Fruit fly (Drosophila melanogaster) whole organism, prepupa: ENCODE measurements around the gene wkd.

Experiments used
- CG11294 ChIP-seq: fragments of 200-800 bp; sonication (Bioruptor generic); IDR thresholded peaks from 2 replicates; pipeline ENCODE4 v1.3.6; 2022; ENCODE audit warnings: missing biosample characterization, missing genetic modification characterization
- CG11762 ChIP-seq: fragments of 200-800 bp; sonication (Bioruptor generic); optimal IDR thresholded peaks from 3 replicates; lab custom pipeline; 2016; ENCODE audit warnings: missing biosample characterization, missing genetic modification characterization; ENCODE audit not compliant: insufficient read depth
- CG11902 ChIP-seq: fragments of 200-800 bp; sonication (Bioruptor generic); optimal IDR thresholded peaks from 3 replicates; lab custom pipeline; 2016; ENCODE audit warnings: missing biosample characterization, missing genetic modification characterization
- CG1621 ChIP-seq: fragments of 200-800 bp; sonication (Bioruptor generic); optimal IDR thresholded peaks from 3 replicates; lab custom pipeline; 2018; ENCODE audit warnings: missing biosample characterization, mild to moderate bottlenecking, missing genetic modification characterization
- CG31627 ChIP-seq: fragments of 200-800 bp; sonication (Bioruptor generic); optimal IDR thresholded peaks from 3 replicates; lab custom pipeline; 2016; ENCODE audit warnings: missing biosample characterization, missing genetic modification characterization
- CG32006 ChIP-seq: fragments of 200-800 bp; sonication (Bioruptor generic); optimal IDR thresholded peaks from 3 replicates; lab custom pipeline; 2017; ENCODE audit warnings: missing biosample characterization, mild to moderate bottlenecking, missing genetic modification characterization
- CG34406 ChIP-seq: fragments of 200-800 bp; sonication (Bioruptor generic); optimal IDR thresholded peaks from 3 replicates; lab custom pipeline; 2016; ENCODE audit warnings: missing biosample characterization, missing genetic modification characterization
- CG3919 ChIP-seq: fragments of 200-800 bp; sonication (Bioruptor generic); optimal IDR thresholded peaks from 3 replicates; lab custom pipeline; 2016; ENCODE audit warnings: missing biosample characterization, missing genetic modification characterization
- CG4318 ChIP-seq: fragments of 200-800 bp; sonication (Bioruptor generic); optimal IDR thresholded peaks from 3 replicates; lab custom pipeline; 2017; ENCODE audit warnings: missing biosample characterization, mild to moderate bottlenecking, missing genetic modification characterization
- CG6163 ChIP-seq: fragments of 200-800 bp; sonication (Bioruptor generic); IDR thresholded peaks from 3 replicates; pipeline ENCODE4 v1.3.6; 2022; ENCODE audit warnings: missing biosample characterization, missing genetic modification characterization
- CG6276 ChIP-seq: fragments of 200-800 bp; sonication (Bioruptor generic); optimal IDR thresholded peaks from 2 replicates; lab custom pipeline; 2017; ENCODE audit warnings: missing biosample characterization, mild to moderate bottlenecking, missing genetic modification characterization
- CG6792 ChIP-seq: fragments of 200-800 bp; sonication (Bioruptor generic); optimal IDR thresholded peaks from 3 replicates; lab custom pipeline; 2016; ENCODE audit warnings: missing biosample characterization, missing genetic modification characterization
- CG6808 ChIP-seq: fragments of 200-800 bp; sonication (Bioruptor generic); optimal IDR thresholded peaks from 3 replicates; lab custom pipeline; 2017; ENCODE audit warnings: missing biosample characterization, missing genetic modification characterization, mild to moderate bottlenecking, moderate library complexity, missing genetic modification reagents
- CG6854 ChIP-seq: fragments of 200-800 bp; sonication (Bioruptor generic); optimal IDR thresholded peaks from 2 replicates; lab custom pipeline; 2017; ENCODE audit warnings: missing biosample characterization, mild to moderate bottlenecking, missing genetic modification characterization
- CG7368 ChIP-seq: fragments of 200-800 bp; sonication (Bioruptor generic); optimal IDR thresholded peaks from 3 replicates; lab custom pipeline; 2016; ENCODE audit warnings: missing biosample characterization, missing genetic modification characterization
- CG8119 ChIP-seq: fragments of 200-800 bp; sonication (Bioruptor generic); IDR thresholded peaks from 3 replicates; pipeline ENCODE4 v1.3.6; 2022; ENCODE audit warnings: missing biosample characterization, missing genetic modification characterization
- CG8319 ChIP-seq: fragments of 200-800 bp; sonication (Bioruptor generic); optimal IDR thresholded peaks from 3 replicates; lab custom pipeline; 2016; ENCODE audit warnings: missing biosample characterization, missing genetic modification characterization
- CG8632 ChIP-seq: fragments of 200-800 bp; sonication (Bioruptor generic); optimal IDR thresholded peaks from 3 replicates; lab custom pipeline; 2016; ENCODE audit warnings: missing biosample characterization, missing genetic modification characterization
- Eip75B ChIP-seq: fragments of 200-800 bp; sonication (Bioruptor generic); optimal IDR thresholded peaks from 3 replicates; lab custom pipeline; 2016; ENCODE audit warnings: missing biosample characterization, missing genetic modification characterization
- Eip78C ChIP-seq: fragments of 200-800 bp; sonication (Bioruptor generic); peaks from one replicate; lab custom pipeline; 2016; ENCODE audit warnings: missing biosample characterization, missing genetic modification characterization
- Eip93F ChIP-seq: fragments of 200-800 bp; sonication (Bioruptor generic); optimal IDR thresholded peaks from 2 replicates; lab custom pipeline; 2016; ENCODE audit warnings: missing biosample characterization, mild to moderate bottlenecking, missing genetic modification characterization
- Ets21C ChIP-seq: fragments of 200-800 bp; sonication (Bioruptor generic); optimal IDR thresholded peaks from 3 replicates; lab custom pipeline; 2016; ENCODE audit warnings: missing biosample characterization, missing genetic modification characterization
- Ets96B ChIP-seq: fragments of 200-800 bp; optimal IDR thresholded peaks from 2 replicates; lab custom pipeline; 2019; ENCODE audit warnings: missing biosample characterization, mild to moderate bottlenecking, missing genetic modification characterization, moderate library complexity
- Gug ChIP-seq: fragments of 200-800 bp; sonication (Bioruptor generic); IDR thresholded peaks from 2 replicates; pipeline ENCODE4 v1.3.6; 2022; ENCODE audit warnings: missing biosample characterization, missing genetic modification characterization
- Hr38 ChIP-seq: sonication (Bioruptor generic); optimal IDR thresholded peaks from 2 replicates; lab custom pipeline; 2016; ENCODE audit warnings: missing biosample characterization, missing genetic modification characterization
- Hr39 ChIP-seq: fragments of 200-800 bp; sonication (Bioruptor generic); optimal IDR thresholded peaks from 2 replicates; lab custom pipeline; 2016; ENCODE audit warnings: missing biosample characterization, missing genetic modification characterization
- Hr4 ChIP-seq: fragments of 200-800 bp; sonication (Bioruptor generic); optimal IDR thresholded peaks from 3 replicates; lab custom pipeline; 2016; ENCODE audit warnings: missing biosample characterization, missing genetic modification characterization
- Lpt ChIP-seq: fragments of 200-800 bp; sonication (Bioruptor generic); optimal IDR thresholded peaks from 3 replicates; lab custom pipeline; 2016; ENCODE audit warnings: missing biosample characterization, missing genetic modification characterization
- OdsH ChIP-seq: fragments of 200-800 bp; sonication (Bioruptor generic); optimal IDR thresholded peaks from 3 replicates; lab custom pipeline; 2016; ENCODE audit warnings: missing biosample characterization, missing genetic modification characterization
- Smox ChIP-seq: fragments of 200-800 bp; sonication (Bioruptor generic); optimal IDR thresholded peaks from 3 replicates; lab custom pipeline; 2016; ENCODE audit warnings: missing biosample characterization, missing genetic modification characterization
- Sox102F ChIP-seq: fragments of 200-800 bp; sonication (Bioruptor generic); optimal IDR thresholded peaks from 2 replicates; lab custom pipeline; 2016; ENCODE audit warnings: missing biosample characterization, mild to moderate bottlenecking, missing genetic modification characterization
- Sox14 ChIP-seq: fragments of 200-800 bp; sonication (Bioruptor generic); optimal IDR thresholded peaks from 3 replicates; lab custom pipeline; 2016; ENCODE audit warnings: missing biosample characterization, missing genetic modification characterization
- Sox15 ChIP-seq: fragments of 200-800 bp; sonication (Bioruptor generic); optimal IDR thresholded peaks from 3 replicates; lab custom pipeline; 2016; ENCODE audit warnings: missing biosample characterization, missing genetic modification characterization
- acj6 ChIP-seq: fragments of 200-800 bp; sonication (Bioruptor generic); optimal IDR thresholded peaks from 3 replicates; lab custom pipeline; 2016; ENCODE audit warnings: missing biosample characterization, missing genetic modification characterization
- dac ChIP-seq: fragments of 200-800 bp; sonication (Bioruptor generic); optimal IDR thresholded peaks from 2 replicates; lab custom pipeline; 2017; ENCODE audit warnings: missing biosample characterization, mild to moderate bottlenecking, missing genetic modification characterization
- dsx ChIP-seq: fragments of 200-800 bp; optimal IDR thresholded peaks from 3 replicates; lab custom pipeline; 2019; ENCODE audit warnings: missing biosample characterization, mild to moderate bottlenecking, missing genetic modification characterization, moderate library complexity; ENCODE audit not compliant: poor library complexity, severe bottlenecking
- eg ChIP-seq: fragments of 200-800 bp; sonication (Bioruptor generic); IDR thresholded peaks from 3 replicates; pipeline ENCODE4 v1.3.6; 2022; ENCODE audit warnings: missing biosample characterization, missing genetic modification characterization
- esn ChIP-seq: fragments of 200-800 bp; sonication (Bioruptor generic); optimal IDR thresholded peaks from 2 replicates; lab custom pipeline; 2016; ENCODE audit warnings: missing biosample characterization, mild to moderate bottlenecking, missing genetic modification characterization, moderate library complexity
- fd59A ChIP-seq: fragments of 200-800 bp; sonication (Bioruptor generic); optimal IDR thresholded peaks from 2 replicates; lab custom pipeline; 2017; ENCODE audit warnings: missing biosample characterization, mild to moderate bottlenecking, missing genetic modification characterization, missing genetic modification reagents
- fd85E ChIP-seq: fragments of 200-800 bp; sonication (Bioruptor generic); optimal IDR thresholded peaks from 3 replicates; lab custom pipeline; 2016; ENCODE audit warnings: missing biosample characterization, missing genetic modification characterization
- pdm3 ChIP-seq: fragments of 200-800 bp; sonication (Bioruptor generic); optimal IDR thresholded peaks from 3 replicates; lab custom pipeline; 2016; ENCODE audit warnings: missing biosample characterization, missing genetic modification characterization
- salr ChIP-seq, 2 experiments: fragments of 200-800 bp; sonication (Bioruptor generic); optimal IDR thresholded peaks; 3 replicates each; lab custom pipeline; 2016 to 2018; ENCODE audit warnings: missing biosample characterization in 2 of 2, missing genetic modification characterization in 2 of 2, mild to moderate bottlenecking in 1 of 2
- spab ChIP-seq: fragments of 200-800 bp; sonication (Bioruptor generic); optimal IDR thresholded peaks from 2 replicates; lab custom pipeline; 2017; ENCODE audit warnings: missing biosample characterization, mild to moderate bottlenecking, missing genetic modification characterization, missing genetic modification reagents
- ss ChIP-seq, 2 experiments: fragments of 200-800 bp; sonication (Bioruptor generic); optimal IDR thresholded peaks; 2 replicates in 1 of 2; 3 replicates in 1 of 2; lab custom pipeline; 2017 to 2018; ENCODE audit warnings: mild to moderate bottlenecking in 2 of 2, missing biosample characterization in 2 of 2, missing genetic modification characterization in 2 of 2, moderate library complexity in 1 of 2
- svp ChIP-seq: fragments of 200-800 bp; sonication (Bioruptor generic); peaks from one replicate; lab custom pipeline; 2016; ENCODE audit warnings: missing biosample characterization, missing genetic modification characterization
- topi ChIP-seq: fragments of 200-800 bp; sonication (Bioruptor generic); optimal IDR thresholded peaks from 3 replicates; lab custom pipeline; 2016; ENCODE audit warnings: missing biosample characterization, missing genetic modification characterization
- vri ChIP-seq: fragments of 200-800 bp; sonication (Bioruptor generic); optimal IDR thresholded peaks from 3 replicates; lab custom pipeline; 2016; ENCODE audit warnings: missing biosample characterization, mild to moderate bottlenecking, missing genetic modification characterization

Gene wkd

DNA sequence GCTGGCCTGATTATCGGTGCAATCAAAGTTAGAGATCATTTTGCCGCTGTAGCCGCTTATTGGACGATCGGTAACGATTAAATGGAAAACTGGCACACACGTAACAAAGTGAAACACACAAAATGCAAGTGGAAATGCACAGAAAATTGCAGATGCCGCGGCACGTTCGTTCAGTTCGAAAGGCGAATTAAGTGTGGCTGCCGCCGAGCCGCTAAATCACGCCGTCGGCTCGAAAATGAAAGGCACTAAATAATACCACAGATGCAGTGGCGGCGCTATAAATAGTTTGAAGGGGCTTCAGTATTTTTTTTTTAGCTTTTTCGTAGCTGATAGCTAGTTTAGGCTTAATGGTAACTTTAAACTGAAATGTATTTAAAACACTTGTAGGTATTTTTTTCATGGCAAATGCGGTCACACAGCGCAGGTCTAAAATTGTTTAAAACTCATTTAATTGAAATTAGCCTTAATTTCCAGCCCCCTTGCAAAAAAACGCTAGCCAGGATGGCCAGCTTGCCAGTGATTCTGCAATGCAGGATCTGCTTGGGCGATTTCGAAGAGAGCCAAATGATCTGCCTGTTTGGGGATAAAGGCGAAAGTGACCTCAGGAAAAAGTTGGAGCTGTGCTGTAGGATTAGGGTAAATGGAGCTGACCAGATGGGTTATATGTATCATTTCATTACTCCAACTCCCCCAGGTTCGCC is 38.5 kb downstream of the wkd start, which contains the start of the genes Jupiter and CG14710 (continued):
- TF ChIP-seq CG6163 (GFP tag; lab: Robert Waterston, UW): no peak
- TF ChIP-seq fd59A (GFP tag; lab: Kevin White, UChicago): no peak
- peak; percentile 49 for TF ChIP-seq Sox15 (GFP tag; lab: Kevin White, UChicago)
- TF ChIP-seq dsx: peak; percentile 51
- TF ChIP-seq Hr39: peak; percentile 65
- no peak for TF ChIP-seq CG6808 (GFP tag; lab: Kevin White, UChicago)
- peak; percentile 54 for TF ChIP-seq CG6854 (GFP tag; lab: Kevin White, UChicago)
- TF ChIP-seq esn (GFP tag; lab: Kevin White, UChicago): peak; percentile 56
- TF ChIP-seq Smox (GFP tag; lab: Kevin White, UChicago): no peak
- TF ChIP-seq Hr38 (GFP tag; lab: Kevin White, UChicago): no peak
- TF ChIP-seq CG8632 (GFP tag; lab: Kevin White, UChicago): no peak
- TF ChIP-seq CG34406 (GFP tag; lab: Kevin White, UChicago): no peak
- peak; percentile 68 for TF ChIP-seq Eip78C
- TF ChIP-seq CG31627 (GFP tag; lab: Kevin White, UChicago): peak; percentile 78
- peak; percentile 64 for TF ChIP-seq Ets21C (GFP tag; lab: Kevin White, UChicago)
- TF ChIP-seq Sox14: peak; percentile 67
- no peak for TF ChIP-seq CG6276
- TF ChIP-seq CG4318 (GFP tag; lab: Kevin White, UChicago): no peak
- no peak for TF ChIP-seq Sox102F (GFP tag; lab: Kevin White, UChicago)
- TF ChIP-seq CG11762: peak; percentile 27
- no peak for TF ChIP-seq Eip93F (GFP tag; lab: Kevin White, UChicago)
- TF ChIP-seq svp (GFP tag; lab: Kevin White, UChicago): no peak
- TF ChIP-seq acj6 (GFP tag; lab: Kevin White, UChicago): peak; percentile 41
- TF ChIP-seq spab (GFP tag; lab: Kevin White, UChicago): no peak
- TF ChIP-seq CG3919 (GFP tag; lab: Kevin White, UChicago): peak; percentile 59
- no peak for TF ChIP-seq Eip75B (GFP tag; lab: Kevin White, UChicago)
- no peak for TF ChIP-seq vri (GFP tag; lab: Kevin White, UChicago)

- TF ChIP-seq Lpt (peak; percentile 50), ss (GFP tag; optimal IDR thresholded peaks at IDR 0.05; lab: Kevin White, UChicago) (no peak), Eip78C (peak; percentile 92), CG7368 (GFP tag; lab: Kevin White, UChicago) (no peak), CG3919 (GFP tag; lab: Kevin White, UChicago) (no peak), dac (no peak), topi (no peak), CG8632 (GFP tag; lab: Kevin White, UChicago) (no peak), CG6792 (GFP tag; lab: Kevin White, UChicago) (peak; percentile 76), Sox15 (GFP tag; lab: Kevin White, UChicago) (peak; percentile 64), Sox102F (GFP tag; lab: Kevin White, UChicago) (no peak), Eip75B (GFP tag; lab: Kevin White, UChicago) (no peak), salr (GFP tag; optimal IDR thresholded peaks at IDR 0.05; lab: Kevin White, UChicago) (no peak), pdm3 (GFP tag; lab: Kevin White, UChicago) (no peak), Hr4 (GFP tag; lab: Kevin White, UChicago) (no peak), Gug (GFP tag; lab: Robert Waterston, UW) (peak; percentile 44; the same call in 1 of the 2 replicates), CG32006 (GFP tag; lab: Kevin White, UChicago) (no peak), CG8119 (GFP tag; lab: Robert Waterston, UW) (no peak; the same call in 1 of the 3 replicates), fd85E (no peak), eg (GFP tag; lab: Robert Waterston, UW) (peak; percentile 83; the same call in 2 of the 3 replicates), CG11762 (peak; percentile 65), Ets21C (GFP tag; lab: Kevin White, UChicago) (no peak), dsx (no peak), CG1621 (tag; lab: Kevin White, UChicago) (no peak), Eip93F (GFP tag; lab: Kevin White, UChicago) (peak; percentile 51), CG8319 (no peak), CG11902 (GFP tag; lab: Kevin White, UChicago) (peak; percentile 52), Hr39 (no peak), fd59A (GFP tag; lab: Kevin White, UChicago) (peak; percentile 32), CG11294 (0 out of 2 replicates have a peak, but pooled peaks have one; percentile 50), esn (GFP tag; lab: Kevin White, UChicago) (peak; percentile 87), CG6808 (GFP tag; lab: Kevin White, UChicago) (no peak), OdsH (GFP tag; lab: Kevin White, UChicago) (no peak), Ets96B (tag; lab: Kevin White, UChicago) (peak; percentile 80), CG34406 (GFP tag; lab: Kevin White, UChicago) (peak; percentile 78)
These were observed 41.6 kb downstream of the wkd start, which contains the start of gene CG14711 for dm6 chr3R:11623025-11623424. TSS of gene CG14711 (plus strand) at chr3R:11623339.
